Worm (Caenorhabditis elegans) whole organism, midembryonic: ENCODE measurements around the gene ZC190.8.

Source experiments
- cog-1 ChIP-seq: sonication (generic microtip); optimal IDR thresholded peaks from 2 replicates; lab custom pipeline; 2016; ENCODE audit warnings: missing genetic modification characterization, missing compliant biosample characterization
- flt-1 ChIP-seq: fragments of 200-800 bp; sonication (Bioruptor generic); IDR thresholded peaks from 2 replicates; pipeline ENCODE4 v1.3.6; 2022; ENCODE audit warnings: missing genetic modification characterization, missing compliant biosample characterization
- klf-2 ChIP-seq: fragments of 200-800 bp; sonication (Bioruptor generic); conservative IDR thresholded peaks from 2 replicates; pipeline ENCODE4 v1.3.6; 2022; ENCODE audit warnings: missing genetic modification reagents, missing genetic modification characterization, missing compliant biosample characterization
- med-1 ChIP-seq: sonication (generic microtip); optimal IDR thresholded peaks from 2 replicates; lab custom pipeline; 2017; ENCODE audit warnings: missing genetic modification characterization, mild to moderate bottlenecking, missing compliant biosample characterization, antibody characterized with exemption, missing genetic modification reagents; ENCODE audit not compliant: insufficient read depth
- ref-1 ChIP-seq: fragments of 200-800 bp; sonication (Bioruptor generic); conservative IDR thresholded peaks from 2 replicates; pipeline ENCODE4 v1.3.6; 2022; ENCODE audit warnings: missing genetic modification reagents, missing genetic modification characterization, missing compliant biosample characterization
- tab-1 ChIP-seq: fragments of 200-800 bp; sonication (Bioruptor generic); IDR thresholded peaks from 2 replicates; pipeline ENCODE4 v1.3.6; 2022; ENCODE audit warnings: missing genetic modification characterization, missing compliant biosample characterization

ce11 chrV:8654460-8655419 is 32.9 kb downstream of the ZC190.8 start:
- no peak for TF ChIP-seq ref-1 (GFP tag; lab: Robert Waterston, UW)
- no peak for TF ChIP-seq flt-1 (GFP tag; lab: Robert Waterston, UW)
- no peak for TF ChIP-seq cog-1 (tag; lab: Kevin White, UChicago)
- TF ChIP-seq med-1 (GFP tag; lab: Kevin White, UChicago) = no peak
- no peak for TF ChIP-seq klf-2
- no peak for TF ChIP-seq tab-1 (GFP tag; lab: Robert Waterston, UW)
